Worm (Caenorhabditis elegans): ENCODE data around the gene clk-2.

DNA sequence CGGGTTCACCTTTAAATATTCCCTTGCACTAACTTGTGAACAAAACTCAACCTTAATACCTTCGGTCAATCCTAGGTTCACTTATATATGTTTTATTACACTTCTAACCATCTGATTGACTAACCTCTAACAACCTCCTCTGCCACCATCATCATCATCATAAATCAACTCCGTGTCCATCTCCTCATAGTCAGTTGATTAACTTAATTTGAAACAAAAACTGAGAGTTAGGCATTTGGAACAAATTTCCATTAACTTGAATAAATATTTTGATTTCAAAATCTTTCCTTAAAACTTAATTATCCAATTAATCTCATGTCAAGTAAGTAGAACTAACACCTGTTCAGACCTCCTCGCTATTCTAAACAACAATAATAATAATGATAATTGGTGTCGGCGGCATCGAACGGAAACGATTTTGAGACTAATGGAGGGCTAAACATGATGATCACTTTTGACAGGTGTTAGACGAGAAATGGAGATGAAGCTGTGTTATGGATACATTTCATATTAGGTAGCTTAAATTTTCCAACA, 35.4 kb upstream of the clk-2 start:
- TF ChIP-seq ama-1 (optimal IDR thresholded peaks at IDR 0.05) (no peak), nhr-102 (tag; optimal IDR thresholded peaks at IDR 0.05) (no peak), dpl-1 (GFP tag; optimal IDR thresholded peaks at IDR 0.05) (no peak), lin-13 (GFP tag; optimal IDR thresholded peaks at IDR 0.05) (no peak), lin-39 (tag; optimal IDR thresholded peaks at IDR 0.05) (no peak), unc-62 (GFP tag; optimal IDR thresholded peaks at IDR 0.05 in 1 of 2) (peak in 1 of 2 experiments; percentile 92), unc-62 (tag; optimal IDR thresholded peaks at IDR 0.05) (no peak), ces-1 (GFP tag; optimal IDR thresholded peaks at IDR 0.05) (no peak), ctbp-1 (GFP tag; IDR thresholded peaks at IDR 0.05) (no peak), unc-130 (GFP tag; optimal IDR thresholded peaks at IDR 0.05) (no peak), egl-27 (tag; optimal IDR thresholded peaks at IDR 0.05) (no peak), nhr-76 (tag; optimal IDR thresholded peaks at IDR 0.05) (no peak)

Measured in whole organism, L4 larva.